Worm (Caenorhabditis elegans) whole organism, L4 larva: ENCODE results near the gene spp-2.
A peak's percentile ranks its signal among the peaks of the same experiment; 100 is the strongest.

Source experiments
- D1046.2 ChIP-seq: fragments of 200-800 bp; sonication (Bioruptor generic); IDR thresholded peaks from 2 replicates; pipeline ENCODE4 v1.3.6; 2022; ENCODE audit warnings: missing genetic modification characterization, missing compliant biosample characterization
- F26F4.8 ChIP-seq: fragments of 200-800 bp; sonication (Bioruptor generic); conservative IDR thresholded peaks from 2 replicates; pipeline ENCODE4 v1.3.6; 2022; ENCODE audit warnings: missing genetic modification characterization, missing compliant biosample characterization
- F37D6.2 ChIP-seq: sonication (generic microtip); optimal IDR thresholded peaks from 2 replicates; lab custom pipeline; 2016; ENCODE audit warnings: mild to moderate bottlenecking, missing genetic modification characterization, missing compliant biosample characterization
- T26A8.4 ChIP-seq: fragments of 200-800 bp; sonication (Bioruptor generic); IDR thresholded peaks from 2 replicates; pipeline ENCODE4 v1.3.6; 2022; ENCODE audit warnings: missing genetic modification characterization, missing compliant biosample characterization
- Y105C5A.15 ChIP-seq: fragments of 200-800 bp; sonication (Bioruptor generic); IDR thresholded peaks from 2 replicates; pipeline ENCODE4 v1.3.6; 2022; ENCODE audit warnings: missing genetic modification characterization, missing compliant biosample characterization
- aha-1 ChIP-seq: fragments of 150-350 bp; peaks from one replicate; lab custom pipeline; 2014; ENCODE audit warnings: missing biosample characterization, missing genetic modification characterization
- aly-2 ChIP-seq: sonication (generic microtip); optimal IDR thresholded peaks from 2 replicates; lab custom pipeline; 2018; ENCODE audit warnings: missing biosample characterization, missing genetic modification characterization
- ama-1 ChIP-seq: fragments of 150-350 bp; optimal IDR thresholded peaks from 2 replicates; lab custom pipeline; 2014; ENCODE audit warnings: inconsistent platforms, mixed read lengths
- attf-4 ChIP-seq: sonication (generic microtip); optimal IDR thresholded peaks from 3 replicates; lab custom pipeline; 2017; ENCODE audit warnings: missing biosample characterization, missing genetic modification characterization
- ceh-20 ChIP-seq: fragments of 200-800 bp; sonication (Bioruptor generic); IDR thresholded peaks from 2 replicates; pipeline ENCODE4 v1.3.6; 2022; ENCODE audit warnings: missing genetic modification reagents, missing genetic modification characterization, missing compliant biosample characterization
- ceh-44 ChIP-seq: fragments of 200-800 bp; sonication (Bioruptor generic); IDR thresholded peaks from 2 replicates; pipeline ENCODE4 v1.3.6; 2022; ENCODE audit warnings: missing genetic modification reagents, missing genetic modification characterization, missing compliant biosample characterization
- ceh-62 ChIP-seq: sonication (generic microtip); optimal IDR thresholded peaks from 2 replicates; lab custom pipeline; 2017; ENCODE audit warnings: missing biosample characterization, missing genetic modification characterization
- cey-2 ChIP-seq: sonication (generic microtip); optimal IDR thresholded peaks from 3 replicates; lab custom pipeline; 2017; ENCODE audit warnings: missing genetic modification characterization, mild to moderate bottlenecking, missing compliant biosample characterization, antibody characterized with exemption, borderline replicate concordance; ENCODE audit not compliant: insufficient read depth
- daf-16 ChIP-seq, 3 experiments: sonication (generic microtip); optimal IDR thresholded peaks; 2 replicates each; lab custom pipeline; 2016 to 2017; ENCODE audit warnings: missing genetic modification characterization in 3 of 3, missing genetic modification reagents in 3 of 3, mild to moderate bottlenecking in 2 of 3, missing compliant biosample characterization in 2 of 3, missing biosample characterization in 1 of 3, moderate library complexity in 1 of 3
- dmd-6 ChIP-seq: fragments of 200-800 bp; sonication (Bioruptor generic); IDR thresholded peaks from 2 replicates; pipeline ENCODE4 v1.3.6; 2022; ENCODE audit warnings: missing genetic modification reagents, missing genetic modification characterization, missing compliant biosample characterization
- dve-1 ChIP-seq: sonication (generic microtip); optimal IDR thresholded peaks from 2 replicates; lab custom pipeline; 2017; ENCODE audit warnings: antibody characterized with exemption, mild to moderate bottlenecking, missing genetic modification characterization, missing compliant biosample characterization; ENCODE audit not compliant: insufficient read depth
- fkh-10 ChIP-seq: fragments of 150-350 bp; optimal IDR thresholded peaks from 2 replicates; lab custom pipeline; 2014; ENCODE audit warnings: missing biosample characterization, missing genetic modification reagents, missing genetic modification characterization
- fos-1 ChIP-seq: fragments of 150-350 bp; optimal IDR thresholded peaks from 2 replicates; lab custom pipeline; 2014; ENCODE audit warnings: missing biosample characterization, missing genetic modification characterization
- hlh-11 ChIP-seq: fragments of 200-800 bp; sonication (Bioruptor generic); optimal IDR thresholded peaks from 2 replicates; lab custom pipeline; 2018; ENCODE audit warnings: mild to moderate bottlenecking, missing genetic modification characterization, missing compliant biosample characterization
- lim-7 ChIP-seq: fragments of 200-800 bp; sonication (Bioruptor generic); IDR thresholded peaks from 2 replicates; pipeline ENCODE4 v1.3.6; 2022; ENCODE audit warnings: missing genetic modification characterization, missing compliant biosample characterization
- lin-38 ChIP-seq: fragments of 200-800 bp; sonication (Bioruptor generic); IDR thresholded peaks from 2 replicates; pipeline ENCODE4 v1.3.6; 2022; ENCODE audit warnings: missing genetic modification reagents, missing genetic modification characterization, missing compliant biosample characterization
- mdl-1 ChIP-seq, 2 experiments: fragments of 150-350 bp in 1 of 2; sonication (generic microtip) in 1 of 2; optimal IDR thresholded peaks; 2 replicates each; lab custom pipeline; 2014 to 2017; ENCODE audit warnings: missing biosample characterization in 2 of 2, missing genetic modification characterization in 2 of 2
- mdt-29 ChIP-seq: fragments of 200-800 bp; sonication (Bioruptor generic); IDR thresholded peaks from 2 replicates; pipeline ENCODE4 v1.3.6; 2022; ENCODE audit warnings: missing genetic modification reagents, missing genetic modification characterization, missing compliant biosample characterization
- mep-1 ChIP-seq: fragments of 150-350 bp; sonication (generic microtip); optimal IDR thresholded peaks from 3 replicates; lab custom pipeline; 2014; ENCODE audit warnings: missing biosample characterization, missing genetic modification characterization
- mes-2 ChIP-seq: sonication (generic microtip); optimal IDR thresholded peaks from 2 replicates; lab custom pipeline; 2016; ENCODE audit warnings: missing genotype, mild to moderate bottlenecking, missing genetic modification characterization, missing compliant biosample characterization; ENCODE audit not compliant: poor library complexity, severe bottlenecking
- nhr-102 ChIP-seq: sonication (generic microtip); optimal IDR thresholded peaks from 2 replicates; lab custom pipeline; 2016; ENCODE audit warnings: mild to moderate bottlenecking, missing genetic modification characterization, moderate library complexity, missing compliant biosample characterization
- nhr-11 ChIP-seq: fragments of 150-350 bp; optimal IDR thresholded peaks from 2 replicates; lab custom pipeline; 2014; ENCODE audit warnings: missing biosample characterization, missing genetic modification characterization
- nhr-25 ChIP-seq: sonication (generic microtip); optimal IDR thresholded peaks from 2 replicates; lab custom pipeline; 2017; ENCODE audit warnings: missing genetic modification characterization, mild to moderate bottlenecking, missing compliant biosample characterization, antibody characterized with exemption, moderate library complexity, borderline replicate concordance; ENCODE audit not compliant: insufficient read depth
- nhr-28 ChIP-seq: fragments of 150-350 bp; optimal IDR thresholded peaks from 2 replicates; lab custom pipeline; 2014; ENCODE audit warnings: missing biosample characterization, missing genetic modification characterization
- nhr-41 ChIP-seq: fragments of 200-800 bp; sonication (Bioruptor generic); IDR thresholded peaks from 2 replicates; pipeline ENCODE4 v1.3.6; 2022; ENCODE audit warnings: missing genetic modification reagents, missing genetic modification characterization, missing compliant biosample characterization
- nhr-42 ChIP-seq: fragments of 200-800 bp; sonication (Bioruptor generic); IDR thresholded peaks from 2 replicates; pipeline ENCODE4 v1.3.6; 2022; ENCODE audit warnings: missing genetic modification characterization, missing compliant biosample characterization
- php-3 ChIP-seq: fragments of 200-800 bp; sonication (Bioruptor generic); IDR thresholded peaks from 2 replicates; pipeline ENCODE4 v1.3.6; 2022; ENCODE audit warnings: missing genetic modification reagents, missing genetic modification characterization, missing compliant biosample characterization
- pqm-1 ChIP-seq: sonication (generic microtip); optimal IDR thresholded peaks from 2 replicates; lab custom pipeline; 2017; ENCODE audit warnings: missing biosample characterization, missing genetic modification characterization
- skn-1 ChIP-seq: fragments of 150-350 bp; optimal IDR thresholded peaks from 2 replicates; lab custom pipeline; 2014; ENCODE audit warnings: missing biosample characterization, missing genetic modification characterization
- tra-1 ChIP-seq: fragments of 200-800 bp; sonication (Bioruptor generic); IDR thresholded peaks from 2 replicates; pipeline ENCODE4 v1.3.6; 2022; ENCODE audit warnings: missing genetic modification reagents, missing genetic modification characterization, missing compliant biosample characterization
- unc-62 ChIP-seq, 3 experiments: fragments of 150-350 bp in 1 of 3; sonication (generic microtip); optimal IDR thresholded peaks in 2 of 3; peaks in 1 of 3; 1 replicate in 1 of 3; 2 replicates in 2 of 3; lab custom pipeline; 2014 to 2017; ENCODE audit warnings: missing biosample characterization in 3 of 3, missing genetic modification characterization in 3 of 3, missing genetic modification reagents in 3 of 3, missing genotype in 1 of 3
- zip-2 ChIP-seq: fragments of 150-350 bp; optimal IDR thresholded peaks from 2 replicates; lab custom pipeline; 2014; ENCODE audit warnings: missing biosample characterization, missing genetic modification characterization
- ztf-11 ChIP-seq: fragments of 150-350 bp; optimal IDR thresholded peaks from 2 replicates; lab custom pipeline; 2014; ENCODE audit warnings: missing biosample characterization, missing genetic modification characterization

The spp-2 gene

DNA sequence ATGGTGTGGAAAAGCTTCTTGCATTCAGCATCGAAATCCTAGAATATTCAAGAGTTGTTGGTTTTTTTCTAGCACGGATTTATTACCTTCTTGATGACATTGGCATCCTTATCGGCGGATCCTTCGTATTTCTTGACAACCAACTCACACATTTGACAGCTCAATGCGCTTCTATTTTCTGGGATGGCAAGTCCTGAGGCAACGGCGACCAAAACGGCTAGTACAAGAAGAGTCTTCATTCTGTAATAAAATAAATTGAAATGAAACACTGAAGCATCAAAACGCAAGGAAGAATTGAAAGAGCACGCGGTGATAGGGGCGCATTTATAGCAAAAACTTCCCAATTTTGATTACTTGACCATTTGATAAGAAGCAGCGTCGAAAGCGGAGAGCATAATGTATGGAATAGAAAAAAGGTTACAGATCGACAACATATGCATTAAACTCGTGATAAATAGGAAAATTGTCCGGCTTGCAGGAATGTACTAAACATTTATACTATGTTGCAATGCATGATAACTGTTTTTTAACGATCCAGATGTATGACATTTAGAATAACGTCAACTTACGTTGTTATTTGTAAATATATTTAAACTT is 3.6 kb upstream of the spp-2 start, which contains the start of gene spp-5 (continued):
- peak in 1 of 2 experiments; percentile 62 for TF ChIP-seq unc-62 (GFP tag; optimal IDR thresholded peaks at IDR 0.05 in 1 of 2; lab: Kevin White, UChicago)
- no peak for TF ChIP-seq unc-62 (tag; optimal IDR thresholded peaks at IDR 0.05; lab: Kevin White, UChicago)
- TF ChIP-seq nhr-28 (tag; lab: Kevin White, UChicago) = peak; percentile 77
- no peak for TF ChIP-seq Y105C5A.15 (GFP tag; lab: Robert Waterston, UW)
- TF ChIP-seq ama-1 (lab: Kevin White, UChicago) = peak; percentile 79
- TF ChIP-seq dve-1 = peak; percentile 76
- peak; percentile 19 for TF ChIP-seq mep-1 (tag; lab: Kevin White, UChicago)
- TF ChIP-seq D1046.2 (GFP tag; lab: Robert Waterston, UW) = no peak
- TF ChIP-seq mdt-29 = no peak
- TF ChIP-seq hlh-11 (tag; lab: Kevin White, UChicago) = peak; percentile 86
- TF ChIP-seq mdl-1 (tag; optimal IDR thresholded peaks at IDR 0.05; lab: Kevin White, UChicago) = peak in 1 of 2 experiments; percentile 67
- TF ChIP-seq nhr-102 (tag; lab: Kevin White, UChicago) = peak; percentile 39
- TF ChIP-seq aha-1 (tag; lab: Kevin White, UChicago) = peak; percentile 89
- TF ChIP-seq dmd-6 = peak; percentile 90
- TF ChIP-seq php-3 = peak; percentile 90
- TF ChIP-seq pqm-1 (tag; lab: Kevin White, UChicago) = peak; percentile 86
- TF ChIP-seq mes-2 (tag; lab: Kevin White, UChicago) = peak; percentile 32
- 0 out of 2 replicates have a peak, but pooled peaks have one; percentile 9 for TF ChIP-seq T26A8.4 (GFP tag; lab: Robert Waterston, UW)

DNA sequence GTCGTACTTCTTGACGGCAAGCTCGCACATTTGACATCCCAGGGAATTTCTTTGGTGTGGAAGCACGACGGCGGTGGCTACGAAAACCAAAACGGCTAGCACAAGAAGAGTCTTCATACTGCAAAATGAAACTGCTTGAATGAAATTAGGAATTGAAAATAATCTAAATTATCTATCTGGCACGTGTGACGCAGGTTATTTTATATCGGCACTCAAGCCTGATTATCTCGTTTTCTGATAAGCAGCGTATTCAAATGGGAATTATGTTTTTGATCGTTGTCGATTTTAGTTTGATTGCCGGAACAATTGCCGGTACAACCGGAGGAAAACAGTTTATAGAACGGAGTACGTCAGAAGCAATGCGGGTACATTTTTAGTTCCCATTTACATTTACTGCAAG is 2.0 kb upstream of the spp-2 start, which contains the start of gene spp-4:
TSS of gene spp-4 (minus strand) at position 118 of the 400 bp plus-strand sequence.
- TF ChIP-seq nhr-41 (GFP tag; lab: Robert Waterston, UW) (no peak), skn-1 (tag; lab: Kevin White, UChicago) (no peak), nhr-42 (GFP tag; lab: Robert Waterston, UW) (no peak), fkh-10 (GFP tag; lab: Kevin White, UChicago) (no peak), zip-2 (no peak), daf-16 (GFP tag; optimal IDR thresholded peaks at IDR 0.05; lab: Kevin White, UChicago) (no peak), daf-16 (tag; optimal IDR thresholded peaks at IDR 0.05; lab: Kevin White, UChicago) (peak; percentile 78), ceh-62 (tag; lab: Kevin White, UChicago) (no peak), aly-2 (tag; lab: Kevin White, UChicago) (no peak), ztf-11 (tag; lab: Kevin White, UChicago) (no peak), attf-4 (tag; lab: Kevin White, UChicago) (no peak), lin-38 (GFP tag; lab: Robert Waterston, UW) (no peak), lim-7 (GFP tag; lab: Robert Waterston, UW) (no peak), dmd-6 (peak; percentile 62), F37D6.2 (tag; lab: Kevin White, UChicago) (no peak), ceh-44 (GFP tag; lab: Robert Waterston, UW) (no peak), nhr-11 (tag; lab: Kevin White, UChicago) (no peak), hlh-11 (tag; lab: Kevin White, UChicago) (peak; percentile 3), nhr-25 (no peak), ceh-20 (GFP tag; lab: Robert Waterston, UW) (no peak), cey-2 (tag; lab: Kevin White, UChicago) (no peak), fos-1 (tag; lab: Kevin White, UChicago) (no peak), F26F4.8 (no peak), tra-1 (GFP tag; lab: Robert Waterston, UW) (no peak)
